Fruit fly (Drosophila melanogaster) whole organism, embryonic: ENCODE data around the gene Cralbp.

ENCODE experiments used
- BEAF-32 ChIP-seq: fragments of 200-800 bp; sonication (Bioruptor generic); optimal IDR thresholded peaks from 3 replicates; lab custom pipeline; 2017; ENCODE audit warnings: missing biosample characterization, missing genetic modification characterization, mild to moderate bottlenecking, moderate library complexity, missing genetic modification reagents
- CG11093 ChIP-seq: fragments of 200-800 bp; sonication (Bioruptor generic); IDR thresholded peaks from 3 replicates; pipeline ENCODE4 v1.3.6; 2022; ENCODE audit warnings: missing biosample characterization, missing genetic modification characterization
- CG12155 ChIP-seq: fragments of 200-800 bp; sonication (Bioruptor generic); optimal IDR thresholded peaks from 3 replicates; lab custom pipeline; 2016; ENCODE audit warnings: missing biosample characterization, missing genetic modification characterization
- CG12659 ChIP-seq: fragments of 200-800 bp; sonication (Bioruptor generic); optimal IDR thresholded peaks from 3 replicates; lab custom pipeline; 2017; ENCODE audit warnings: mild to moderate bottlenecking, missing biosample characterization, missing genetic modification reagents, missing genetic modification characterization
- CG13296 ChIP-seq: fragments of 200-800 bp; sonication (Bioruptor generic); optimal IDR thresholded peaks from 3 replicates; lab custom pipeline; 2018; ENCODE audit warnings: missing biosample characterization, mild to moderate bottlenecking, missing genetic modification characterization
- CG14710 ChIP-seq: fragments of 200-800 bp; sonication (Bioruptor generic); optimal IDR thresholded peaks from 3 replicates; lab custom pipeline; 2019; ENCODE audit warnings: missing biosample characterization, mild to moderate bottlenecking, missing genetic modification characterization, moderate library complexity
- CG1603 ChIP-seq: fragments of 200-800 bp; sonication (Bioruptor generic); optimal IDR thresholded peaks from 2 replicates; lab custom pipeline; 2019; ENCODE audit warnings: missing biosample characterization, mild to moderate bottlenecking, missing genetic modification characterization, moderate library complexity
- CG17361 ChIP-seq: fragments of 200-800 bp; sonication (Bioruptor generic); IDR thresholded peaks from 3 replicates; pipeline ENCODE4 v1.3.6; 2022; ENCODE audit warnings: missing biosample characterization, missing genetic modification characterization
- CG17612 ChIP-seq: fragments of 200-800 bp; sonication (Bioruptor generic); IDR thresholded peaks from 2 replicates; pipeline ENCODE4 v1.3.6; 2022; ENCODE audit warnings: missing biosample characterization, missing genetic modification characterization
- CG18599 ChIP-seq: fragments of 200-800 bp; sonication (Bioruptor generic); optimal IDR thresholded peaks from 3 replicates; lab custom pipeline; 2017; ENCODE audit warnings: missing biosample characterization, missing genetic modification characterization, mild to moderate bottlenecking, moderate library complexity, missing genetic modification reagents
- CG2116 ChIP-seq: fragments of 200-800 bp; sonication (Bioruptor generic); optimal IDR thresholded peaks from 3 replicates; lab custom pipeline; 2018; ENCODE audit warnings: missing biosample characterization, mild to moderate bottlenecking, missing genetic modification characterization
- CG2875 ChIP-seq: fragments of 200-800 bp; sonication (Bioruptor generic); optimal IDR thresholded peaks from 2 replicates; lab custom pipeline; 2017; ENCODE audit warnings: missing biosample characterization, mild to moderate bottlenecking, missing genetic modification characterization, missing genetic modification reagents
- CG31224 ChIP-seq: fragments of 200-800 bp; sonication (Bioruptor generic); IDR thresholded peaks from 2 replicates; pipeline ENCODE4 v1.3.6; 2022; ENCODE audit warnings: missing biosample characterization, missing genetic modification characterization
- CG32772 ChIP-seq: fragments of 200-800 bp; sonication (Bioruptor generic); IDR thresholded peaks from 2 replicates; pipeline ENCODE4 v1.3.6; 2022; ENCODE audit warnings: missing biosample characterization, missing genetic modification characterization
- CG34422 ChIP-seq: fragments of 200-800 bp; sonication (Bioruptor generic); IDR thresholded peaks from 3 replicates; pipeline ENCODE4 v1.3.6; 2022; ENCODE audit warnings: missing biosample characterization, missing genetic modification characterization
- CG4328 ChIP-seq: fragments of 200-800 bp; sonication (Bioruptor generic); optimal IDR thresholded peaks from 3 replicates; lab custom pipeline; 2017; ENCODE audit warnings: missing biosample characterization, missing genetic modification reagents, missing genetic modification characterization
- CG6175 ChIP-seq: fragments of 200-800 bp; sonication (Bioruptor generic); IDR thresholded peaks from 3 replicates; pipeline ENCODE4 v1.3.6; 2022; ENCODE audit warnings: missing biosample characterization, missing genetic modification characterization
- CG6765 ChIP-seq: fragments of 200-800 bp; sonication (Bioruptor generic); optimal IDR thresholded peaks from 3 replicates; lab custom pipeline; 2017; ENCODE audit warnings: missing biosample characterization, mild to moderate bottlenecking, missing genetic modification characterization
- CG8944 ChIP-seq: fragments of 200-800 bp; sonication (Bioruptor generic); optimal IDR thresholded peaks from 3 replicates; lab custom pipeline; 2016; ENCODE audit warnings: missing biosample characterization, missing genetic modification characterization
- CG9727 ChIP-seq: fragments of 200-800 bp; sonication (Bioruptor generic); optimal IDR thresholded peaks from 3 replicates; lab custom pipeline; 2017; ENCODE audit warnings: missing biosample characterization, mild to moderate bottlenecking, missing genetic modification characterization
- Dad ChIP-seq: fragments of 200-800 bp; sonication (Bioruptor generic); optimal IDR thresholded peaks from 3 replicates; lab custom pipeline; 2016; ENCODE audit warnings: missing biosample characterization, missing genetic modification characterization
- Dek ChIP-seq: fragments of 200-800 bp; sonication (Bioruptor generic); optimal IDR thresholded peaks from 3 replicates; lab custom pipeline; 2019; ENCODE audit warnings: missing biosample characterization, mild to moderate bottlenecking, missing genetic modification characterization, moderate library complexity
- Doc2 ChIP-seq: fragments of 200-800 bp; sonication (Bioruptor generic); IDR thresholded peaks from 2 replicates; pipeline ENCODE4 v1.3.6; 2022; ENCODE audit warnings: missing biosample characterization, missing genetic modification characterization
- HHEX ChIP-seq: fragments of 200-800 bp; sonication (Bioruptor generic); optimal IDR thresholded peaks from 3 replicates; lab custom pipeline; 2017; ENCODE audit warnings: missing biosample characterization, mild to moderate bottlenecking, missing genetic modification characterization, missing genetic modification reagents
- HmgZ ChIP-seq: fragments of 200-800 bp; sonication (Bioruptor generic); optimal IDR thresholded peaks from 2 replicates; lab custom pipeline; 2018; ENCODE audit warnings: missing biosample characterization, mild to moderate bottlenecking, missing genetic modification characterization
- Hmx ChIP-seq: fragments of 200-800 bp; sonication (Bioruptor generic); optimal IDR thresholded peaks from 2 replicates; lab custom pipeline; 2016; ENCODE audit warnings: missing biosample characterization, missing genetic modification characterization
- MESR4 ChIP-seq: fragments of 200-800 bp; sonication (Bioruptor generic); optimal IDR thresholded peaks from 2 replicates; lab custom pipeline; 2018; ENCODE audit warnings: missing biosample characterization, mild to moderate bottlenecking, missing genetic modification characterization, moderate library complexity
- MTF-1 ChIP-seq: fragments of 200-800 bp; sonication (Bioruptor generic); optimal IDR thresholded peaks from 2 replicates; lab custom pipeline; 2018; ENCODE audit warnings: missing biosample characterization, mild to moderate bottlenecking, missing genetic modification characterization, borderline replicate concordance
- NC2α ChIP-seq: fragments of 200-800 bp; sonication (Bioruptor generic); optimal IDR thresholded peaks from 2 replicates; lab custom pipeline; 2016; ENCODE audit warnings: missing biosample characterization, missing genetic modification characterization
- Pdp1 ChIP-seq, 2 experiments: fragments of 200-800 bp; sonication (Bioruptor generic); optimal IDR thresholded peaks; 3 replicates each; lab custom pipeline; 2016; ENCODE audit warnings: missing biosample characterization in 2 of 2, missing genetic modification characterization in 2 of 2, mild to moderate bottlenecking in 1 of 2, moderate library complexity in 1 of 2
- Poxn ChIP-seq: fragments of 200-800 bp; sonication (Bioruptor generic); IDR thresholded peaks from 2 replicates; pipeline ENCODE4 v1.3.6; 2022; ENCODE audit warnings: missing biosample characterization, missing genetic modification characterization
- Sry-δ ChIP-seq: fragments of 200-800 bp; sonication (Bioruptor generic); optimal IDR thresholded peaks from 2 replicates; lab custom pipeline; 2016; ENCODE audit warnings: missing biosample characterization, missing genetic modification characterization
- Ssrp ChIP-seq: fragments of 200-800 bp; sonication (Bioruptor generic); optimal IDR thresholded peaks from 2 replicates; lab custom pipeline; 2018; ENCODE audit warnings: missing biosample characterization, mild to moderate bottlenecking, missing genetic modification characterization, moderate library complexity
- ato ChIP-seq: fragments of 200-800 bp; sonication (Bioruptor generic); IDR thresholded peaks from 2 replicates; pipeline ENCODE4 v1.3.6; 2022; ENCODE audit warnings: missing biosample characterization, missing genetic modification characterization; ENCODE audit not compliant: partially characterized antibody
- cwo ChIP-seq: fragments of 200-800 bp; sonication (Bioruptor generic); optimal IDR thresholded peaks from 3 replicates; lab custom pipeline; 2017; ENCODE audit warnings: missing biosample characterization, missing genetic modification characterization, mild to moderate bottlenecking, moderate library complexity, missing genetic modification reagents
- fd96Cb ChIP-seq: fragments of 200-800 bp; sonication (Bioruptor generic); optimal IDR thresholded peaks from 2 replicates; lab custom pipeline; 2018; ENCODE audit warnings: missing biosample characterization, mild to moderate bottlenecking, missing genetic modification characterization, moderate library complexity
- grau ChIP-seq: fragments of 200-800 bp; optimal IDR thresholded peaks from 3 replicates; lab custom pipeline; 2019; ENCODE audit warnings: missing biosample characterization, mild to moderate bottlenecking, missing genetic modification characterization, moderate library complexity
- insv ChIP-seq, 2 experiments: fragments of 200-800 bp; sonication (Bioruptor generic); optimal IDR thresholded peaks; 3 replicates each; lab custom pipeline; 2016 to 2018; ENCODE audit warnings: missing biosample characterization in 2 of 2, missing genetic modification characterization in 2 of 2
- kni ChIP-seq: fragments of 200-800 bp; sonication (Bioruptor generic); optimal IDR thresholded peaks from 3 replicates; lab custom pipeline; 2017; ENCODE audit warnings: mild to moderate bottlenecking, missing biosample characterization, missing genetic modification reagents, missing genetic modification characterization
- mam ChIP-seq: fragments of 200-800 bp; sonication (Bioruptor generic); optimal IDR thresholded peaks from 3 replicates; lab custom pipeline; 2016; ENCODE audit warnings: missing biosample characterization, missing genetic modification characterization
- nerfin-2 ChIP-seq: fragments of 200-800 bp; sonication (Bioruptor generic); IDR thresholded peaks from 2 replicates; pipeline ENCODE4 v1.3.6; 2022; ENCODE audit warnings: missing biosample characterization, missing genetic modification characterization; ENCODE audit not compliant: partially characterized antibody
- nmo ChIP-seq: fragments of 200-800 bp; sonication (Bioruptor generic); optimal IDR thresholded peaks from 2 replicates; lab custom pipeline; 2018; ENCODE audit warnings: missing biosample characterization, mild to moderate bottlenecking, missing genetic modification characterization, moderate library complexity
- pho ChIP-seq: fragments of 200-800 bp; sonication (Bioruptor generic); optimal IDR thresholded peaks from 2 replicates; lab custom pipeline; 2016; ENCODE audit warnings: missing biosample characterization, missing genetic modification characterization
- stc ChIP-seq: fragments of 200-800 bp; sonication (Bioruptor generic); IDR thresholded peaks from 2 replicates; pipeline ENCODE4 v1.3.6; 2022; ENCODE audit warnings: missing biosample characterization, missing genetic modification characterization
- sug ChIP-seq: fragments of 200-800 bp; optimal IDR thresholded peaks from 2 replicates; lab custom pipeline; 2019; ENCODE audit warnings: missing biosample characterization, mild to moderate bottlenecking, missing genetic modification characterization, moderate library complexity
- unc-4 ChIP-seq: fragments of 200-800 bp; sonication (Bioruptor generic); IDR thresholded peaks from 2 replicates; pipeline ENCODE4 v1.3.6; 2022; ENCODE audit warnings: missing biosample characterization, missing genetic modification characterization; ENCODE audit not compliant: partially characterized antibody

Gene Cralbp

DNA sequence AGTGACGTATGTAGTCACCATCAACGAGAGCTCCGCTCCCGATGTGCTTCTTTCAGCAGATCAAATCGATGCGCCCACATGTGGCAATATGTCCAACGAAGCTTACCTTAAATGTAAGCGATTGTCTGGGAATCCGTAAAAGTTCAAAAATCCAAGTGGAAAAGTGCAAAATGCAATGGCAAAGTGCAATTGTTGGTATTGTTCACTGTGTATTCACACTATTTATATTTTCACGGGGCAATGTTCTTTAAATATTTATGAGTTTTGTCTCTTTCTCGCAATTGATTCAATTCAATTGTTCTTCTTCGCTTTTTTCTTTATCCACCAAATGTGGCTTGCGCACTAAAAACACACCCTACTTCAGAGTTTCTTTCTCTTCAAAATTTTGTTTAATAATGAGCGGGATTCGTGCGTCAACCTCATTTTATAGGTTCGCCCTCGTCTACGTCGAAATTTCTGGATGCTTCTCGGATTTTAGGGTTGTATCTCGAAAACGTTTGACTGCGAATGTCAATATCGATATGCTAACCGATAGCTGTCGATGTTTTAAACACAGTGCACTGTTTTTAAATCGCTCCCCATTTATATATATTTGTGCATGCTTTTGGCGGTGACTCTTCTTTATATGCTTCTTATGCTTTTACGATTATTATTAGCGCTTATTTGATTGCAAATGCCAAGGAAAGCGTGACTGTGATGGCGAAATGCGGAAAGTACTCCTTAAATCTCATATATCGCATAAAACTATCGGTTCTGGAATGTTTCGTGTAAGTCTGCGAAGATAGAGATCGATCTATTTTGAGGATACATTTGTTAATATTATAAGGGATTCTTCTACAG, 34.6 kb downstream of the Cralbp start, which contains the start of gene DnaJ-1 (continued):
- peak; percentile 42; the same call in 1 of the 3 replicates for TF ChIP-seq CG17361
- TF ChIP-seq nerfin-2 (GFP tag; lab: Robert Waterston, UW): peak; percentile 93
- TF ChIP-seq CG1603: peak; percentile 43
- TF ChIP-seq unc-4 (GFP tag; lab: Robert Waterston, UW): peak; percentile 97
- TF ChIP-seq Sry-δ (GFP tag; lab: Kevin White, UChicago): peak; percentile 85
- TF ChIP-seq CG18599: peak; percentile 70
- peak; percentile 9 for TF ChIP-seq Ssrp (tag; lab: Kevin White, UChicago)
- peak; percentile 9 for TF ChIP-seq CG2875
- TF ChIP-seq CG31224: no peak
- peak; percentile 18 for TF ChIP-seq CG9727 (GFP tag; lab: Kevin White, UChicago)
- TF ChIP-seq NC2α (GFP tag; lab: Kevin White, UChicago): peak; percentile 32
- TF ChIP-seq Poxn (GFP tag; lab: Robert Waterston, UW): no peak
- TF ChIP-seq HmgZ (tag; lab: Kevin White, UChicago): peak; percentile 60
- peak; percentile 15 for TF ChIP-seq grau (tag; lab: Kevin White, UChicago)
- TF ChIP-seq CG17612 (GFP tag; lab: Robert Waterston, UW): no peak
- TF ChIP-seq ato: peak; percentile 85
- peak; percentile 50 for TF ChIP-seq CG13296 (GFP tag; lab: Kevin White, UChicago)
- TF ChIP-seq mam (GFP tag; lab: Kevin White, UChicago): peak; percentile 6

DNA sequence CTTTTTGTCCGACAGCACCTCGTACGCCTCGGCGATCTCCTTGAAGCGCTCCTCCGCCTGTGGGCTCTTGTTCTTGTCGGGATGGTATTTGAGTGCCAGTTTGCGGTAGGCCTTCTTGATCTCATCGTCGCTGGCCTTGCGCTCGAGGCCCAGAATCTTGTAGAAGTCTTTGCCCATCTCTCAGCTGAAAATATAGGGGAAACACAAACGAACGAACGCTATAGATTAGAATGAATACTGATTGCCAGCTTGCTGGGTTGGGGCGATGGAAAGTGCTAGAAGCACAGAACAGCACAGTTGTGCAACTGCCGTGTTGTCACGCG, 35.1 kb downstream of the Cralbp start:
- TF ChIP-seq Dad (GFP tag; lab: Kevin White, UChicago) (no peak), MTF-1 (GFP tag; lab: Kevin White, UChicago) (no peak), sug (peak; percentile 51), insv (GFP tag; optimal IDR thresholded peaks at IDR 0.05; lab: Kevin White, UChicago) (peak in 1 of 2 experiments; percentile 17), MESR4 (GFP tag; lab: Kevin White, UChicago) (no peak), nmo (GFP tag; lab: Kevin White, UChicago) (no peak), stc (GFP tag; lab: Robert Waterston, UW) (no peak), Pdp1 (GFP tag; optimal IDR thresholded peaks at IDR 0.05; lab: Kevin White, UChicago) (peak in 1 of 2 experiments; percentile 99), CG4328 (GFP tag; lab: Kevin White, UChicago) (peak; percentile 67), Hmx (GFP tag; lab: Kevin White, UChicago) (no peak), HHEX (GFP tag; lab: Kevin White, UChicago) (no peak), cwo (peak; percentile 49)
- TF ChIP-seq, all 482 proteins: peak for 5

DNA sequence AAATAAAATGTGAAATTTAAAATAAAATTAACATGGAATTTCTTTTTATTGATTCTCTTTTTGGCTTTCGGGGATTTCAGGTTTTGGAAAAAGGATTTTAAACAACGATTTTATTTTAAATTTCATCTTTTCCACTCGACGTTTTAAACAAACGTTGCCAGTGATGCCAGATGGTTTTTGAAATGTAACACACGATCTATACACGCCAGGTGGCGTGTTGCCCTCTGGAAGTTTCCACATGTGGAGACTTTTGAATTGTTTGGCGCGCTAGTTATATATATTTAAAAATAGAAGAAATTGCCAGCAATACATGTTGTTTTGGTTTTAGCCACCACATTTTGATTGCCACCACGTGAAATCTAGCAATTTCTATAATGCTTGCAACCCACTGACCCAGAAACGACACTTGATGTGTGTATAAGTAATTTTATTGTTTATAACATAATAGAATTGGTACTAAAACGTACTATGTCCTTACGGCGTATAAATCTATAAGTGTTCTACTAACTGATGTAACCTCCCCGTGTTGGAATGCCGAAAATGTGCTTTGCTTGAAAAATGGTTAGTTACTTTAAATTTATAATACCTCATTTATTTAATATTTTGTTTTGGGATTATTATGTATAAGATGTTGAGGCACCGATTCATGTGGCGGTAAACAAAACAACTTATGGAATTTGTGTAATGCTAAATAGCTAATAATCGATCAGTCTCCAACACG, 36.7 kb downstream of the Cralbp start:
- TF ChIP-seq fd96Cb (tag; lab: Kevin White, UChicago) (no peak), CG8944 (GFP tag; lab: Kevin White, UChicago) (no peak), pho (GFP tag; lab: Kevin White, UChicago) (no peak), CG12155 (peak; percentile 41), CG6765 (GFP tag; lab: Kevin White, UChicago) (no peak), Doc2 (GFP tag; lab: Robert Waterston, UW) (no peak), kni (GFP tag; lab: Kevin White, UChicago) (no peak), CG12659 (peak; percentile 46), CG2116 (GFP tag; lab: Kevin White, UChicago) (peak; percentile 60), CG11093 (GFP tag; lab: Robert Waterston, UW) (no peak), CG32772 (GFP tag; lab: Robert Waterston, UW) (no peak), BEAF-32 (GFP tag; lab: Kevin White, UChicago) (peak; percentile 38), CG14710 (tag; lab: Kevin White, UChicago) (peak; percentile 53), CG34422 (GFP tag; lab: Robert Waterston, UW) (no peak), CG6175 (GFP tag; lab: Robert Waterston, UW) (no peak), Dek (tag; lab: Kevin White, UChicago) (no peak)
